Fruit fly (Drosophila melanogaster) whole organism, embryonic: ENCODE results near the gene syd.

ENCODE experiments used
- Asciz ChIP-seq: fragments of 200-800 bp; sonication (Bioruptor generic); optimal IDR thresholded peaks from 2 replicates; lab custom pipeline; 2017; ENCODE audit warnings: missing biosample characterization, mild to moderate bottlenecking, missing genetic modification characterization, missing genetic modification reagents
- Bdp1 ChIP-seq: fragments of 200-800 bp; sonication (Bioruptor generic); optimal IDR thresholded peaks from 3 replicates; lab custom pipeline; 2016; ENCODE audit warnings: missing biosample characterization, missing genetic modification characterization
- Bgb ChIP-seq: fragments of 200-800 bp; sonication (Bioruptor generic); IDR thresholded peaks from 2 replicates; pipeline ENCODE4 v1.3.6; 2022; ENCODE audit warnings: missing biosample characterization, missing genetic modification characterization; ENCODE audit not compliant: partially characterized antibody
- C15 ChIP-seq: fragments of 200-800 bp; sonication (Bioruptor generic); IDR thresholded peaks from 3 replicates; pipeline ENCODE4 v1.3.6; 2022; ENCODE audit warnings: missing biosample characterization, missing genetic modification characterization
- CG10431 ChIP-seq: fragments of 200-800 bp; sonication (Bioruptor generic); optimal IDR thresholded peaks from 3 replicates; lab custom pipeline; 2018; ENCODE audit warnings: missing biosample characterization, mild to moderate bottlenecking, missing genetic modification characterization
- CG10565 ChIP-seq: fragments of 200-800 bp; sonication (Bioruptor generic); optimal IDR thresholded peaks from 3 replicates; lab custom pipeline; 2016; ENCODE audit warnings: missing biosample characterization, mild to moderate bottlenecking, missing genetic modification characterization
- CG13296 ChIP-seq: fragments of 200-800 bp; sonication (Bioruptor generic); optimal IDR thresholded peaks from 3 replicates; lab custom pipeline; 2018; ENCODE audit warnings: missing biosample characterization, mild to moderate bottlenecking, missing genetic modification characterization
- CG14965 ChIP-seq: fragments of 200-800 bp; sonication (Bioruptor generic); optimal IDR thresholded peaks from 2 replicates; lab custom pipeline; 2016; ENCODE audit warnings: missing biosample characterization, missing genetic modification characterization, borderline replicate concordance
- CG15601 ChIP-seq: fragments of 200-800 bp; sonication (Bioruptor generic); optimal IDR thresholded peaks from 3 replicates; lab custom pipeline; 2019; ENCODE audit warnings: missing biosample characterization, mild to moderate bottlenecking, missing genetic modification characterization, moderate library complexity
- CG17328 ChIP-seq: fragments of 200-800 bp; sonication (Bioruptor generic); IDR thresholded peaks from 2 replicates; pipeline ENCODE4 v1.3.6; 2022; ENCODE audit warnings: missing biosample characterization, missing genetic modification characterization
- CG18262 ChIP-seq: fragments of 200-800 bp; optimal IDR thresholded peaks from 3 replicates; lab custom pipeline; 2019; ENCODE audit warnings: missing biosample characterization, mild to moderate bottlenecking, missing genetic modification characterization, moderate library complexity
- CG18599 ChIP-seq: fragments of 200-800 bp; sonication (Bioruptor generic); optimal IDR thresholded peaks from 3 replicates; lab custom pipeline; 2017; ENCODE audit warnings: missing biosample characterization, missing genetic modification characterization, mild to moderate bottlenecking, moderate library complexity, missing genetic modification reagents
- CG2129 ChIP-seq: fragments of 200-800 bp; sonication (Bioruptor generic); IDR thresholded peaks from 2 replicates; pipeline ENCODE4 v1.3.6; 2022; ENCODE audit warnings: missing biosample characterization, missing genetic modification characterization; ENCODE audit not compliant: partially characterized antibody
- CG2712 ChIP-seq: fragments of 200-800 bp; optimal IDR thresholded peaks from 3 replicates; lab custom pipeline; 2019; ENCODE audit warnings: missing biosample characterization, mild to moderate bottlenecking, missing genetic modification characterization, moderate library complexity
- CG30431 ChIP-seq: fragments of 200-800 bp; sonication (Bioruptor generic); optimal IDR thresholded peaks from 2 replicates; lab custom pipeline; 2017; ENCODE audit warnings: missing biosample characterization, missing genetic modification characterization
- CG31224 ChIP-seq: fragments of 200-800 bp; sonication (Bioruptor generic); IDR thresholded peaks from 2 replicates; pipeline ENCODE4 v1.3.6; 2022; ENCODE audit warnings: missing biosample characterization, missing genetic modification characterization
- CG3995 ChIP-seq: fragments of 200-800 bp; sonication (Bioruptor generic); optimal IDR thresholded peaks from 3 replicates; lab custom pipeline; 2016; ENCODE audit warnings: missing biosample characterization, missing genetic modification characterization
- CG4730 ChIP-seq: fragments of 200-800 bp; sonication (Bioruptor generic); IDR thresholded peaks from 2 replicates; pipeline ENCODE4 v1.3.6; 2022; ENCODE audit warnings: missing biosample characterization, missing genetic modification characterization
- CG6254 ChIP-seq: fragments of 200-800 bp; sonication (Bioruptor generic); optimal IDR thresholded peaks from 3 replicates; lab custom pipeline; 2017; ENCODE audit warnings: mild to moderate bottlenecking, missing biosample characterization, missing genetic modification reagents, missing genetic modification characterization
- Camta ChIP-seq: fragments of 200-800 bp; sonication (Bioruptor generic); optimal IDR thresholded peaks from 2 replicates; lab custom pipeline; 2016; ENCODE audit warnings: missing biosample characterization, missing genetic modification characterization
- CkIIα-i1 ChIP-seq: fragments of 200-800 bp; sonication (Bioruptor generic); IDR thresholded peaks from 2 replicates; pipeline ENCODE4 v1.3.6; 2022; ENCODE audit warnings: missing biosample characterization, missing genetic modification characterization
- Doc3 ChIP-seq: fragments of 200-800 bp; sonication (Bioruptor generic); IDR thresholded peaks from 3 replicates; pipeline ENCODE4 v1.3.6; 2022; ENCODE audit warnings: missing biosample characterization, missing genetic modification characterization; ENCODE audit not compliant: partially characterized antibody
- Drgx ChIP-seq: fragments of 200-800 bp; sonication (Bioruptor generic); IDR thresholded peaks from 2 replicates; pipeline ENCODE4 v1.3.6; 2022; ENCODE audit warnings: missing biosample characterization, missing genetic modification characterization
- E2f1 ChIP-seq: fragments of 200-800 bp; sonication (Bioruptor generic); IDR thresholded peaks from 2 replicates; pipeline ENCODE4 v1.3.6; 2022; ENCODE audit warnings: missing biosample characterization, missing genetic modification characterization
- HLH54F ChIP-seq: fragments of 200-800 bp; sonication (Bioruptor generic); optimal IDR thresholded peaks from 3 replicates; lab custom pipeline; 2016; ENCODE audit warnings: missing biosample characterization, missing genetic modification characterization
- Meics ChIP-seq: fragments of 200-800 bp; sonication (Bioruptor generic); optimal IDR thresholded peaks from 2 replicates; lab custom pipeline; 2017; ENCODE audit warnings: missing biosample characterization, mild to moderate bottlenecking, missing genetic modification characterization
- Myb ChIP-seq: fragments of 200-800 bp; sonication (Bioruptor generic); optimal IDR thresholded peaks from 2 replicates; lab custom pipeline; 2016; ENCODE audit warnings: missing biosample characterization, missing genetic modification characterization
- Ssrp ChIP-seq: fragments of 200-800 bp; sonication (Bioruptor generic); optimal IDR thresholded peaks from 2 replicates; lab custom pipeline; 2018; ENCODE audit warnings: missing biosample characterization, mild to moderate bottlenecking, missing genetic modification characterization, moderate library complexity
- Stat92E ChIP-seq, 3 experiments: fragments of >200 bp in 2 of 3; fragments of 200-800 bp in 1 of 3; sonication (Bioruptor generic) in 1 of 3; optimal IDR thresholded peaks; 2 replicates each; lab custom pipeline; 2017 to 2019; ENCODE audit warnings: missing biosample characterization in 3 of 3, missing genetic modification characterization in 3 of 3, mild to moderate bottlenecking in 1 of 3, moderate library complexity in 1 of 3
- Trl ChIP-seq, 3 experiments: fragments of >200 bp in 2 of 3; fragments of 200-800 bp in 1 of 3; sonication (Bioruptor generic) in 1 of 3; optimal IDR thresholded peaks; 2 replicates in 1 of 3; 3 replicates in 2 of 3; lab custom pipeline; 2016 to 2017; ENCODE audit warnings: missing biosample characterization in 1 of 3, missing genetic modification characterization in 1 of 3
- Xrp1 ChIP-seq: fragments of 200-800 bp; sonication (Bioruptor generic); IDR thresholded peaks from 2 replicates; pipeline ENCODE4 v1.3.6; 2022; ENCODE audit warnings: missing biosample characterization, missing genetic modification characterization
- corto ChIP-seq: fragments of 200-800 bp; sonication (Bioruptor generic); optimal IDR thresholded peaks from 2 replicates; lab custom pipeline; 2016; ENCODE audit warnings: missing biosample characterization, mild to moderate bottlenecking, missing genetic modification characterization, moderate library complexity
- cwo ChIP-seq: fragments of 200-800 bp; sonication (Bioruptor generic); optimal IDR thresholded peaks from 3 replicates; lab custom pipeline; 2017; ENCODE audit warnings: missing biosample characterization, missing genetic modification characterization, mild to moderate bottlenecking, moderate library complexity, missing genetic modification reagents
- dati ChIP-seq: fragments of 200-800 bp; sonication (Bioruptor generic); IDR thresholded peaks from 2 replicates; pipeline ENCODE4 v1.3.6; 2022; ENCODE audit warnings: missing biosample characterization, missing genetic modification characterization
- gem ChIP-seq: fragments of 200-800 bp; sonication (Bioruptor generic); optimal IDR thresholded peaks from 2 replicates; lab custom pipeline; 2019; ENCODE audit warnings: missing biosample characterization, mild to moderate bottlenecking, missing genetic modification characterization, moderate library complexity
- grn ChIP-seq: fragments of 200-800 bp; sonication (Bioruptor generic); optimal IDR thresholded peaks from 3 replicates; lab custom pipeline; 2017; ENCODE audit warnings: missing biosample characterization, missing genetic modification characterization
- gt ChIP-seq: fragments of 200-800 bp; sonication (Bioruptor generic); IDR thresholded peaks from 2 replicates; pipeline ENCODE4 v1.3.6; 2022; ENCODE audit warnings: missing biosample characterization, missing genetic modification characterization
- kah ChIP-seq: fragments of 200-800 bp; sonication (Bioruptor generic); optimal IDR thresholded peaks from 2 replicates; lab custom pipeline; 2018; ENCODE audit warnings: missing biosample characterization, mild to moderate bottlenecking, missing genetic modification characterization
- luna ChIP-seq: fragments of 200-800 bp; sonication (Bioruptor generic); optimal IDR thresholded peaks from 2 replicates; lab custom pipeline; 2016; ENCODE audit warnings: missing biosample characterization, missing genetic modification characterization
- odd ChIP-seq: fragments of 200-800 bp; sonication (Bioruptor generic); optimal IDR thresholded peaks from 2 replicates; lab custom pipeline; 2017; ENCODE audit warnings: missing biosample characterization, mild to moderate bottlenecking, missing genetic modification characterization
- pho ChIP-seq: fragments of 200-800 bp; sonication (Bioruptor generic); optimal IDR thresholded peaks from 2 replicates; lab custom pipeline; 2016; ENCODE audit warnings: missing biosample characterization, missing genetic modification characterization
- ranshi ChIP-seq: fragments of 200-800 bp; sonication (Bioruptor generic); IDR thresholded peaks from 2 replicates; pipeline ENCODE4 v1.3.6; 2022; ENCODE audit warnings: missing biosample characterization, missing genetic modification characterization
- rib ChIP-seq: fragments of 200-800 bp; sonication (Bioruptor generic); IDR thresholded peaks from 2 replicates; pipeline ENCODE4 v1.3.6; 2022; ENCODE audit warnings: missing biosample characterization, missing genetic modification characterization
- ro ChIP-seq: fragments of 200-800 bp; sonication (Bioruptor generic); IDR thresholded peaks from 2 replicates; pipeline ENCODE4 v1.3.6; 2022; ENCODE audit warnings: missing biosample characterization, missing genetic modification characterization
- sd ChIP-seq: fragments of 200-800 bp; sonication (Bioruptor generic); optimal IDR thresholded peaks from 3 replicates; lab custom pipeline; 2018; ENCODE audit warnings: missing biosample characterization, mild to moderate bottlenecking, missing genetic modification characterization, moderate library complexity
- sug ChIP-seq: fragments of 200-800 bp; optimal IDR thresholded peaks from 2 replicates; lab custom pipeline; 2019; ENCODE audit warnings: missing biosample characterization, mild to moderate bottlenecking, missing genetic modification characterization, moderate library complexity
- ttk ChIP-seq: fragments of 200-800 bp; sonication (Bioruptor generic); IDR thresholded peaks from 2 replicates; pipeline ENCODE4 v2.1.2; 2022; ENCODE audit warnings: missing biosample characterization, missing genetic modification characterization
- vvl ChIP-seq: fragments of 200-800 bp; sonication (Bioruptor generic); IDR thresholded peaks from 2 replicates; pipeline ENCODE4 v1.3.6; 2022; ENCODE audit warnings: missing biosample characterization, missing genetic modification characterization

The syd gene

DNA sequence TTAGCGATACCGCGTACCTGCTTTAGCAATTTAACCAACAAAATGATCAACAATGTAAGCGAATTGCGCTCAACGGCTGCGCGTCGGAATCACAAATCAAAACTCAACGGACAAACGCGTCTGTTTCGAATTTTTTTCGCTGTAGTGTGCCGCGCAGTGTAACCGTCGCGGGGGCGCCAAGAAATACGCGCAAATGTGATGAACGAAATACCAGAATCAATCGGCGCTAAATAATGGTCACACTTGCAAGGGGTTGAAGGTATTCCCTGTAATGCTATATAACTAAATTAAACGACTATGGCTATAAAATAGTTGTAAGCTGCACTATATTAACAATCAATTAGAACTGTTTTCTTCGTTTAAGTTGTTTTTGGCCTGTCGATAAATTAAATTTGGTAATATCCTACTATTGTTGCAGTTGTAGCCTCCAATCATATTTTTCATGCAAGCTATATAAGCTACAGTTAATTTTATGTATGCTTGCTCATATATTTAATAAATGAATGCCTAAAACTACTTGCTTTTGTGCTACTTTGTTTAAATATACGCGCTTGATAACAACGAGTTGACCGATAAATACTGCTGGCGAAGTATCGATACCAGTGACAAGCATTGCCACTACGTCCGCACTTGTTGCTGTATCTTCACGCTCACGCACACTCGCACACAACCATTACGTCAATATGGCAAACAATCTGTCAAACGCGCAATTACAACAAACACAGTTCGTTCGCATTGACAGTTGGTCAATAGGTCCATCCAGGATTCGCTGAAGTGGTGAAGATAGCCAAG, 24.0 kb downstream of the syd start, which contains the start of the genes pbl and CG8281 (continued):
- TF ChIP-seq CG18262 (tag; lab: Kevin White, UChicago) (peak; percentile 52), CG3995 (GFP tag; lab: Kevin White, UChicago) (peak; percentile 20), CG30431 (GFP tag; lab: Kevin White, UChicago) (no peak), CG2129 (GFP tag; lab: Robert Waterston, UW) (peak; percentile 45), Bgb (GFP tag; lab: Robert Waterston, UW) (peak; percentile 78), CG10565 (no peak), rib (GFP tag; lab: Robert Waterston, UW) (no peak; the same call in 1 of the 2 replicates), dati (GFP tag; lab: Robert Waterston, UW) (no peak), CG18599 (GFP tag; lab: Kevin White, UChicago) (peak; percentile 48), gem (tag; lab: Kevin White, UChicago) (peak; percentile 65), sug (peak; percentile 44), vvl (peak; percentile 57; the same call in 1 of the 2 replicates), CG10431 (GFP tag; lab: Kevin White, UChicago) (no peak), CG14965 (GFP tag; lab: Kevin White, UChicago) (no peak), luna (GFP tag; lab: Kevin White, UChicago) (no peak), Doc3 (GFP tag; lab: Robert Waterston, UW) (peak; percentile 75; the same call in 2 of the 3 replicates), CG15601 (peak; percentile 41), Meics (peak; percentile 26), sd (tag; lab: Kevin White, UChicago) (no peak), CG2712 (peak; percentile 64), CG13296 (GFP tag; lab: Kevin White, UChicago) (no peak), CG4730 (GFP tag; lab: Robert Waterston, UW) (peak; percentile 17; the same call in 1 of the 2 replicates), CG6254 (GFP tag; lab: Kevin White, UChicago) (no peak), kah (GFP tag; lab: Kevin White, UChicago) (peak; percentile 77), Asciz (GFP tag; lab: Kevin White, UChicago) (no peak), ro (GFP tag; lab: Robert Waterston, UW) (no peak), Bdp1 (peak; percentile 8), cwo (GFP tag; lab: Kevin White, UChicago) (peak; percentile 23), CG31224 (GFP tag; lab: Robert Waterston, UW) (no peak), Xrp1 (GFP tag; lab: Robert Waterston, UW) (peak; percentile 31; the same call in 1 of the 2 replicates), Camta (GFP tag; lab: Kevin White, UChicago) (peak; percentile 24), E2f1 (GFP tag; lab: Robert Waterston, UW) (peak; percentile 54), CkIIα-i1 (no peak), pho (GFP tag; lab: Kevin White, UChicago) (peak; percentile 31), CG17328 (GFP tag; lab: Robert Waterston, UW) (no peak), HLH54F (no peak), ranshi (peak; percentile 42), Drgx (peak; percentile 57; the same call in 1 of the 2 replicates), Myb (GFP tag; lab: Kevin White, UChicago) (peak; percentile 94), Trl (optimal IDR thresholded peaks at IDR 0.05; lab: Kevin White, UChicago) (no peak), Trl (GFP tag; optimal IDR thresholded peaks at IDR 0.05; lab: Kevin White, UChicago) (no peak), corto (GFP tag; lab: Kevin White, UChicago) (no peak), C15 (GFP tag; lab: Robert Waterston, UW) (no peak), Ssrp (tag; lab: Kevin White, UChicago) (peak; percentile 30), grn (no peak), Stat92E (GFP tag; optimal IDR thresholded peaks at IDR 0.05; lab: Kevin White, UChicago) (no peak), odd (GFP tag; lab: Kevin White, UChicago) (no peak), gt (GFP tag; lab: Robert Waterston, UW) (0 out of 2 replicates have a peak, but pooled peaks have one; percentile 35), ttk (GFP tag; lab: Robert Waterston, UW) (no peak)
